Worm (Caenorhabditis elegans) whole organism, young adult: Measurements from ENCODE around the gene nkcc-1.

Source experiments
- B0019.2 ChIP-seq: fragments of 200-800 bp; sonication (Bioruptor generic); conservative IDR thresholded peaks from 2 replicates; pipeline ENCODE4 v1.3.6; 2022; ENCODE audit warnings: missing genetic modification reagents, missing genetic modification characterization, missing compliant biosample characterization
- B0035.1 ChIP-seq: sonication (generic microtip); optimal IDR thresholded peaks from 2 replicates; lab custom pipeline; 2016; ENCODE audit warnings: missing genetic modification characterization, mild to moderate bottlenecking, missing compliant biosample characterization, missing genotype, missing genetic modification reagents
- D2030.7 ChIP-seq: fragments of 200-800 bp; sonication (Bioruptor generic); IDR thresholded peaks from 2 replicates; pipeline ENCODE4 v1.3.6; 2022; ENCODE audit warnings: missing genetic modification reagents, missing genetic modification characterization, missing compliant biosample characterization
- F22D6.2 ChIP-seq: sonication (generic microtip); optimal IDR thresholded peaks from 2 replicates; lab custom pipeline; 2016; ENCODE audit warnings: mild to moderate bottlenecking, missing genetic modification characterization, missing compliant biosample characterization
- K11D2.4 ChIP-seq: fragments of 200-800 bp; sonication (Bioruptor generic); IDR thresholded peaks from 2 replicates; pipeline ENCODE4 v1.3.6; 2022; ENCODE audit warnings: missing genetic modification reagents, missing genetic modification characterization, missing compliant biosample characterization
- T26A5.8 ChIP-seq: sonication (generic microtip); optimal IDR thresholded peaks from 2 replicates; lab custom pipeline; 2016; ENCODE audit warnings: missing genetic modification characterization, missing compliant biosample characterization
- Y53F4B.3 ChIP-seq: fragments of 200-800 bp; sonication (Bioruptor generic); IDR thresholded peaks from 2 replicates; pipeline ENCODE4 v1.3.6; 2022; ENCODE audit warnings: missing genetic modification reagents, missing genetic modification characterization, missing compliant biosample characterization
- Y53G8AR.9 ChIP-seq: fragments of 200-800 bp; sonication (Bioruptor generic); conservative IDR thresholded peaks from 2 replicates; pipeline ENCODE4 v1.3.6; 2022; ENCODE audit warnings: missing genetic modification reagents, missing genetic modification characterization, missing compliant biosample characterization
- Y56A3A.18 ChIP-seq: fragments of 200-800 bp; sonication (Bioruptor generic); IDR thresholded peaks from 2 replicates; pipeline ENCODE4 v1.3.6; 2022; ENCODE audit warnings: missing genetic modification reagents, missing genetic modification characterization, missing compliant biosample characterization
- aptf-3 ChIP-seq: fragments of 200-800 bp; sonication (Bioruptor generic); IDR thresholded peaks from 2 replicates; pipeline ENCODE4 v1.3.6; 2022; ENCODE audit warnings: missing genetic modification characterization, missing compliant biosample characterization
- athp-1 ChIP-seq: sonication (generic microtip); optimal IDR thresholded peaks from 2 replicates; lab custom pipeline; 2017; ENCODE audit warnings: mild to moderate bottlenecking, missing genetic modification characterization, missing compliant biosample characterization
- cebp-2 ChIP-seq: fragments of 200-800 bp; sonication (Bioruptor generic); IDR thresholded peaks from 2 replicates; pipeline ENCODE4 v1.3.6; 2022; ENCODE audit warnings: missing genetic modification characterization, missing compliant biosample characterization
- chd-7 ChIP-seq: sonication (generic microtip); optimal IDR thresholded peaks from 2 replicates; lab custom pipeline; 2016; ENCODE audit warnings: mild to moderate bottlenecking, missing genetic modification characterization, moderate library complexity, missing compliant biosample characterization
- die-1 ChIP-seq: sonication (generic microtip); optimal IDR thresholded peaks from 2 replicates; lab custom pipeline; 2016; ENCODE audit warnings: missing genotype, mild to moderate bottlenecking, missing genetic modification characterization, missing compliant biosample characterization
- dox-1 ChIP-seq: fragments of 200-800 bp; sonication (Bioruptor generic); IDR thresholded peaks from 2 replicates; pipeline ENCODE4 v1.3.6; 2022; ENCODE audit warnings: missing genetic modification reagents, missing genetic modification characterization, missing compliant biosample characterization
- dpl-1 ChIP-seq: fragments of 150-350 bp; optimal IDR thresholded peaks from 2 replicates; lab custom pipeline; 2014; ENCODE audit warnings: missing biosample characterization, missing genetic modification reagents, missing genetic modification characterization
- egl-18 ChIP-seq: fragments of 200-800 bp; sonication (Bioruptor generic); IDR thresholded peaks from 2 replicates; pipeline ENCODE4 v1.3.6; 2022; ENCODE audit warnings: missing genetic modification reagents, missing genetic modification characterization, missing compliant biosample characterization
- egl-44 ChIP-seq: fragments of 200-800 bp; sonication (Bioruptor generic); IDR thresholded peaks from 2 replicates; pipeline ENCODE4 v1.3.6; 2022; ENCODE audit warnings: missing genetic modification reagents, missing genetic modification characterization, missing compliant biosample characterization
- egrh-3 ChIP-seq: fragments of 200-800 bp; sonication (Bioruptor generic); IDR thresholded peaks from 2 replicates; pipeline ENCODE4 v1.3.6; 2022; ENCODE audit warnings: missing genetic modification reagents, missing genetic modification characterization, missing compliant biosample characterization
- ets-4 ChIP-seq: fragments of 200-800 bp; sonication (Bioruptor generic); optimal IDR thresholded peaks from 2 replicates; lab custom pipeline; 2018; ENCODE audit warnings: mild to moderate bottlenecking, missing genetic modification characterization, missing compliant biosample characterization
- gei-17 ChIP-seq: fragments of 200-800 bp; sonication (Bioruptor generic); optimal IDR thresholded peaks from 2 replicates; lab custom pipeline; 2018; ENCODE audit warnings: mild to moderate bottlenecking, missing genetic modification characterization, missing compliant biosample characterization
- hmg-20 ChIP-seq: fragments of 200-800 bp; sonication (Bioruptor generic); IDR thresholded peaks from 2 replicates; pipeline ENCODE4 v1.3.6; 2022; ENCODE audit warnings: missing genetic modification reagents, missing genetic modification characterization, missing compliant biosample characterization
- lag-1 ChIP-seq: fragments of 200-800 bp; sonication (Bioruptor generic); IDR thresholded peaks from 2 replicates; pipeline ENCODE4 v1.3.6; 2022; ENCODE audit warnings: missing genetic modification reagents, missing genetic modification characterization, missing compliant biosample characterization
- let-526 ChIP-seq: fragments of 200-800 bp; sonication (Bioruptor generic); IDR thresholded peaks from 2 replicates; pipeline ENCODE4 v1.3.6; 2022; ENCODE audit warnings: missing genetic modification reagents, missing genetic modification characterization, missing compliant biosample characterization
- let-607 ChIP-seq, 2 experiments: fragments of 200-800 bp in 1 of 2; sonication (Bioruptor generic) in 1 of 2; sonication (generic microtip) in 1 of 2; optimal IDR thresholded peaks; 2 replicates each; lab custom pipeline; 2016 to 2018; ENCODE audit warnings: mild to moderate bottlenecking in 2 of 2, missing compliant biosample characterization in 2 of 2, missing genetic modification characterization in 2 of 2, moderate library complexity in 2 of 2, missing genotype in 1 of 2
- lin-35 ChIP-seq, 3 experiments: fragments of 150-350 bp in 2 of 3; sonication (generic microtip) in 1 of 3; optimal IDR thresholded peaks; 2 replicates each; lab custom pipeline; 2014 to 2018; ENCODE audit warnings: missing biosample characterization in 3 of 3, missing genetic modification characterization in 3 of 3, missing genetic modification reagents in 3 of 3
- lin-40 ChIP-seq: sonication (generic microtip); optimal IDR thresholded peaks from 2 replicates; lab custom pipeline; 2016; ENCODE audit warnings: missing genetic modification characterization, mild to moderate bottlenecking, missing compliant biosample characterization, missing genotype, missing genetic modification reagents
- lir-1 ChIP-seq: fragments of 200-800 bp; sonication (Bioruptor generic); conservative IDR thresholded peaks from 2 replicates; pipeline ENCODE4 v1.3.6; 2022; ENCODE audit warnings: missing genetic modification reagents, missing genetic modification characterization, missing compliant biosample characterization
- lsy-27 ChIP-seq: sonication (generic microtip); optimal IDR thresholded peaks from 2 replicates; lab custom pipeline; 2017; ENCODE audit warnings: missing genetic modification characterization, mild to moderate bottlenecking, missing compliant biosample characterization, antibody characterized with exemption, missing genotype, borderline replicate concordance; ENCODE audit not compliant: insufficient read depth
- mcd-1 ChIP-seq: fragments of 200-800 bp; sonication (Bioruptor generic); IDR thresholded peaks from 2 replicates; pipeline ENCODE4 v1.3.6; 2022; ENCODE audit warnings: missing genetic modification reagents, missing genetic modification characterization, missing compliant biosample characterization
- mel-28 ChIP-seq: sonication (generic microtip); optimal IDR thresholded peaks from 2 replicates; lab custom pipeline; 2016; ENCODE audit warnings: borderline replicate concordance, mild to moderate bottlenecking, missing genetic modification characterization, missing compliant biosample characterization
- nfya-2 ChIP-seq: fragments of 200-800 bp; sonication (Bioruptor generic); IDR thresholded peaks from 2 replicates; pipeline ENCODE4 v1.3.6; 2022; ENCODE audit warnings: missing genetic modification reagents, missing genetic modification characterization, missing compliant biosample characterization
- nhr-90 ChIP-seq: sonication (generic microtip); optimal IDR thresholded peaks from 2 replicates; lab custom pipeline; 2016; ENCODE audit warnings: missing genotype, mild to moderate bottlenecking, missing genetic modification characterization, missing compliant biosample characterization
- pbrm-1 ChIP-seq: fragments of 200-800 bp; sonication (Bioruptor generic); IDR thresholded peaks from 2 replicates; pipeline ENCODE4 v1.3.6; 2022; ENCODE audit warnings: missing genetic modification reagents, missing genetic modification characterization, missing compliant biosample characterization
- rcor-1 ChIP-seq: fragments of 200-800 bp; sonication (Bioruptor generic); IDR thresholded peaks from 2 replicates; pipeline ENCODE4 v1.3.6; 2022; ENCODE audit warnings: missing genetic modification reagents, missing genetic modification characterization, missing compliant biosample characterization
- repo-1 ChIP-seq: sonication (generic microtip); optimal IDR thresholded peaks from 2 replicates; lab custom pipeline; 2017; ENCODE audit warnings: mild to moderate bottlenecking, missing genetic modification characterization, missing compliant biosample characterization
- sdz-38 ChIP-seq: sonication (generic microtip); optimal IDR thresholded peaks from 2 replicates; lab custom pipeline; 2016; ENCODE audit warnings: missing genotype, missing genetic modification characterization, missing compliant biosample characterization
- sea-2 ChIP-seq: fragments of 200-800 bp; sonication (Bioruptor generic); IDR thresholded peaks from 2 replicates; pipeline ENCODE4 v1.3.6; 2022; ENCODE audit warnings: missing genetic modification characterization, missing compliant biosample characterization
- snpc-1.1 ChIP-seq: sonication (generic microtip); optimal IDR thresholded peaks from 2 replicates; lab custom pipeline; 2017; ENCODE audit warnings: missing genetic modification characterization, mild to moderate bottlenecking, missing compliant biosample characterization, antibody characterized with exemption, moderate library complexity, missing genotype, missing genetic modification reagents; ENCODE audit not compliant: insufficient read depth
- snpc-3.4 ChIP-seq: sonication (generic microtip); optimal IDR thresholded peaks from 2 replicates; lab custom pipeline; 2017; ENCODE audit warnings: missing genetic modification characterization, mild to moderate bottlenecking, missing compliant biosample characterization, antibody characterized with exemption, moderate library complexity, missing genotype, missing genetic modification reagents
- somi-1 ChIP-seq: fragments of 200-800 bp; sonication (Bioruptor generic); optimal IDR thresholded peaks from 2 replicates; lab custom pipeline; 2018; ENCODE audit warnings: mild to moderate bottlenecking, missing genetic modification characterization, missing compliant biosample characterization
- tbx-9 ChIP-seq: sonication (generic microtip); optimal IDR thresholded peaks from 2 replicates; lab custom pipeline; 2016; ENCODE audit warnings: borderline replicate concordance, missing genetic modification characterization, inconsistent platforms, missing compliant biosample characterization
- tlf-1 ChIP-seq: fragments of 200-800 bp; sonication (Bioruptor generic); optimal IDR thresholded peaks from 2 replicates; lab custom pipeline; 2018; ENCODE audit warnings: mild to moderate bottlenecking, missing genetic modification characterization, missing compliant biosample characterization
- unc-130 ChIP-seq: sonication (generic microtip); optimal IDR thresholded peaks from 2 replicates; lab custom pipeline; 2016; ENCODE audit warnings: missing genetic modification reagents, missing genetic modification characterization, missing compliant biosample characterization
- zfh-2 ChIP-seq: fragments of 200-800 bp; sonication (Bioruptor generic); conservative IDR thresholded peaks from 2 replicates; pipeline ENCODE4 v1.3.6; 2022; ENCODE audit warnings: missing genetic modification reagents, missing genetic modification characterization, missing compliant biosample characterization
- ztf-18 ChIP-seq: sonication (generic microtip); optimal IDR thresholded peaks from 2 replicates; lab custom pipeline; 2016; ENCODE audit warnings: missing genotype, mild to moderate bottlenecking, missing genetic modification characterization, missing compliant biosample characterization
- ztf-22 ChIP-seq: fragments of 200-800 bp; sonication (Bioruptor generic); optimal IDR thresholded peaks from 2 replicates; lab custom pipeline; 2018; ENCODE audit warnings: mild to moderate bottlenecking, missing genetic modification characterization, moderate library complexity, missing compliant biosample characterization
- ztf-25 ChIP-seq: fragments of 200-800 bp; sonication (Bioruptor generic); IDR thresholded peaks from 2 replicates; pipeline ENCODE4 v1.3.6; 2022; ENCODE audit warnings: missing genetic modification reagents, missing genetic modification characterization, missing compliant biosample characterization
- ztf-6 ChIP-seq: fragments of 200-800 bp; sonication (Bioruptor generic); IDR thresholded peaks from 2 replicates; pipeline ENCODE4 v1.3.6; 2022; ENCODE audit warnings: missing genetic modification reagents, missing genetic modification characterization, missing compliant biosample characterization

nkcc-1 gene

DNA sequence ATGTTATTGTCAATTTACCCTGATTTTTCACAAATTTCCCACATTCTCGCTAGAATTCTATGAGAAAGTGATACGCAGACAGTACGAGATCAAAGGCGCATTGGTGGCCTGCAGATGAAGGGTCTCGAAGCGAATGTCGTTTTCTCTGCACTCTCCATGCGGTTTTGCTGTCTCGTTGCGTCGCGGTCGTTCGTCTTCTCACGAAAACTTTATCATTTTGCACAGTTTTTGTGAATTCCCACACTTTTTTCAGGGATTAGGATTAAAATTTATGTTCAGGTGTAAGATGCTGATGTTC is 52.9 kb downstream of the nkcc-1 start (continued):
- TF ChIP-seq nfya-2 (GFP tag; lab: Robert Waterston, UW) (no peak), cebp-2 (GFP tag; lab: Robert Waterston, UW) (no peak), lin-35 (GFP tag; optimal IDR thresholded peaks at IDR 0.05; lab: Kevin White, UChicago) (peak in 2 of 3 experiments; percentile 5 to 73), Y53G8AR.9 (GFP tag; lab: Robert Waterston, UW) (peak; percentile 81; the same call in 1 of the 2 replicates), die-1 (tag; lab: Kevin White, UChicago) (no peak), ets-4 (GFP tag; lab: Kevin White, UChicago) (no peak), K11D2.4 (no peak), dpl-1 (GFP tag; lab: Kevin White, UChicago) (peak; percentile 41), pbrm-1 (peak; percentile 85; the same call in 1 of the 2 replicates), B0035.1 (no peak), mel-28 (tag; lab: Kevin White, UChicago) (no peak), let-607 (tag; optimal IDR thresholded peaks at IDR 0.05; lab: Kevin White, UChicago) (no peak), D2030.7 (GFP tag; lab: Robert Waterston, UW) (peak; percentile 83), athp-1 (tag; lab: Kevin White, UChicago) (peak; percentile 51), ztf-6 (no peak), gei-17 (GFP tag; lab: Kevin White, UChicago) (no peak), egrh-3 (no peak), Y56A3A.18 (GFP tag; lab: Robert Waterston, UW) (no peak), tlf-1 (GFP tag; lab: Kevin White, UChicago) (peak; percentile 74), egl-18 (GFP tag; lab: Robert Waterston, UW) (no peak), dox-1 (GFP tag; lab: Robert Waterston, UW) (peak; percentile 95), snpc-1.1 (tag; lab: Kevin White, UChicago) (peak; percentile 70), repo-1 (tag; lab: Kevin White, UChicago) (no peak), hmg-20 (GFP tag; lab: Robert Waterston, UW) (no peak), snpc-3.4 (tag; lab: Kevin White, UChicago) (peak; percentile 85), lir-1 (GFP tag; lab: Robert Waterston, UW) (0 out of 2 replicates have a peak, but pooled peaks have one; percentile 14), sea-2 (GFP tag; lab: Robert Waterston, UW) (no peak), lin-40 (tag; lab: Kevin White, UChicago) (peak; percentile 70), ztf-18 (peak; percentile 25), lsy-27 (no peak), egl-44 (no peak), nhr-90 (tag; lab: Kevin White, UChicago) (no peak), chd-7 (tag; lab: Kevin White, UChicago) (no peak), ztf-25 (GFP tag; lab: Robert Waterston, UW) (no peak), mcd-1 (GFP tag; lab: Robert Waterston, UW) (peak; percentile 91), T26A5.8 (tag; lab: Kevin White, UChicago) (no peak), tbx-9 (tag; lab: Kevin White, UChicago) (no peak), somi-1 (GFP tag; lab: Kevin White, UChicago) (peak; percentile 65), aptf-3 (no peak), unc-130 (GFP tag; lab: Kevin White, UChicago) (peak; percentile 76), rcor-1 (GFP tag; lab: Robert Waterston, UW) (peak; percentile 64), lag-1 (GFP tag; lab: Robert Waterston, UW) (no peak), F22D6.2 (tag; lab: Kevin White, UChicago) (no peak), ztf-22 (GFP tag; lab: Kevin White, UChicago) (no peak), sdz-38 (no peak), Y53F4B.3 (GFP tag; lab: Robert Waterston, UW) (no peak; the same call in 1 of the 2 replicates), let-526 (GFP tag; lab: Robert Waterston, UW) (no peak), zfh-2 (GFP tag; lab: Robert Waterston, UW) (no peak), B0019.2 (GFP tag; lab: Robert Waterston, UW) (peak; percentile 60)
